Worm (Caenorhabditis elegans): Measurements from ENCODE around the gene F44A6.3.

DNA sequence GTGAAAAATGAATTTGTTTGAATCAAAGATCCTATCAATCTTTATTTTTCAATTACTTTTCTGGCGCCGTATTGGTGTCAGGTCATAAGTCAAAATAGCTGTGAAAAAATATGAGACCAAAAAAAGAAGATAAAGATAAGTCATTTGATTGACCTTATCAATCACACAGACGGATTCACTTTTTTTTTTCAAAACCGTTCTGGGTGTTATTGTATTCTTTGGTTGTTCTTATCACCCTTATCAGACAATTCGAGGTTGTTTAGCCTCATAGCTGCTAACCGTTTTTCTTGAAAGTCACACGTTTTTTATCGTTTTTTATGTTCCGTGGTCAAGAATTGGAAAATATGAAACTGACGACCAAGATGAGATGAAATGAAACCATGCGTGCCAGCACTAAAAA is 44.0 kb upstream of the F44A6.3 start:
- peak in 1 of 2 experiments; percentile 90 for TF ChIP-seq unc-62 (GFP tag; optimal IDR thresholded peaks at IDR 0.05 in 1 of 2)
- TF ChIP-seq unc-62 (tag; optimal IDR thresholded peaks at IDR 0.05) = no peak
- TF ChIP-seq snpc-1.2 (GFP tag; IDR thresholded peaks at IDR 0.05) = no peak
- TF ChIP-seq Y48G9A.11 (GFP tag; IDR thresholded peaks at IDR 0.05) = no peak
- no peak for TF ChIP-seq Y5F2A.4 (GFP tag; optimal IDR thresholded peaks at IDR 0.05)
- no peak for TF ChIP-seq ceh-82 (tag; optimal IDR thresholded peaks at IDR 0.05)
- no peak for TF ChIP-seq nhr-11 (tag; optimal IDR thresholded peaks at IDR 0.05)
- no peak for TF ChIP-seq unc-39 (tag; optimal IDR thresholded peaks at IDR 0.05)
- TF ChIP-seq zip-2 (tag; optimal IDR thresholded peaks at IDR 0.05) = no peak
- TF ChIP-seq ztf-11 (tag; optimal IDR thresholded peaks at IDR 0.05) = no peak
